Worm (Caenorhabditis elegans) whole organism, L2 larva: ENCODE data around the gene nspc-13.

Experiments
- alr-1 ChIP-seq: fragments of 150-350 bp; optimal IDR thresholded peaks from 2 replicates; lab custom pipeline; 2014; ENCODE audit warnings: missing biosample characterization, missing genetic modification characterization
- ama-1 ChIP-seq: fragments of 150-350 bp; optimal IDR thresholded peaks from 2 replicates; lab custom pipeline; 2018; ENCODE audit warnings: inconsistent platforms
- egl-27 ChIP-seq: sonication (generic microtip); optimal IDR thresholded peaks from 3 replicates; lab custom pipeline; 2017; ENCODE audit warnings: missing biosample characterization, missing genetic modification reagents, missing genetic modification characterization
- lin-13 ChIP-seq: fragments of 150-350 bp; optimal IDR thresholded peaks from 2 replicates; lab custom pipeline; 2014; ENCODE audit warnings: missing biosample characterization, missing genetic modification reagents, missing genetic modification characterization
- nhr-237 ChIP-seq: fragments of 150-350 bp; optimal IDR thresholded peaks from 2 replicates; lab custom pipeline; 2014; ENCODE audit warnings: missing biosample characterization, missing genetic modification characterization
- snpc-4 ChIP-seq: fragments of 150-350 bp; optimal IDR thresholded peaks from 2 replicates; lab custom pipeline; 2014; ENCODE audit warnings: missing biosample characterization, missing genetic modification characterization
- ztf-4 ChIP-seq: fragments of 150-350 bp; optimal IDR thresholded peaks from 2 replicates; lab custom pipeline; 2014; ENCODE audit warnings: missing biosample characterization, missing genetic modification characterization

ce11 chrX:12335808-12336207 lies 21.4 kb upstream of the nspc-13 start, which contains the start of gene srd-48:
- TF ChIP-seq alr-1 (tag; lab: Kevin White, UChicago): no peak
- TF ChIP-seq ztf-4 (tag; lab: Kevin White, UChicago): no peak
- TF ChIP-seq nhr-237 (tag; lab: Kevin White, UChicago): no peak
- no peak for TF ChIP-seq egl-27 (tag; lab: Kevin White, UChicago)
- TF ChIP-seq snpc-4 (tag; lab: Kevin White, UChicago): no peak
- no peak for TF ChIP-seq ama-1
- no peak for TF ChIP-seq lin-13
